Worm (Caenorhabditis elegans): Measurements from ENCODE around the gene Y105C5A.1.

ce11 chrIV:15591975-15592374, 27.7 kb upstream of the Y105C5A.1 start:
- TF ChIP-seq pha-4 (tag; optimal IDR thresholded peaks at IDR 0.05) = no peak
- TF ChIP-seq nhr-12 (tag; optimal IDR thresholded peaks at IDR 0.05) = no peak
